Fruit fly (Drosophila melanogaster) whole organism, embryonic: Measurements from ENCODE around the gene dgt6.

Experiments
- Atf-2 ChIP-seq: fragments of 200-800 bp; sonication (Bioruptor generic); optimal IDR thresholded peaks from 2 replicates; lab custom pipeline; 2016; ENCODE audit warnings: missing biosample characterization, missing genetic modification characterization
- Bgb ChIP-seq: fragments of 200-800 bp; sonication (Bioruptor generic); IDR thresholded peaks from 2 replicates; pipeline ENCODE4 v1.3.6; 2022; ENCODE audit warnings: missing biosample characterization, missing genetic modification characterization; ENCODE audit not compliant: partially characterized antibody
- Bteb2 ChIP-seq: fragments of 200-800 bp; sonication (Bioruptor generic); optimal IDR thresholded peaks from 2 replicates; lab custom pipeline; 2016; ENCODE audit warnings: missing biosample characterization, missing genetic modification characterization
- CG11085 ChIP-seq: fragments of 200-800 bp; sonication (Bioruptor generic); IDR thresholded peaks from 2 replicates; pipeline ENCODE4 v1.3.6; 2022; ENCODE audit warnings: missing biosample characterization, missing genetic modification characterization
- CG13287 ChIP-seq: fragments of 200-800 bp; sonication (Bioruptor generic); IDR thresholded peaks from 2 replicates; pipeline ENCODE4 v1.3.6; 2022; ENCODE audit warnings: missing biosample characterization, missing genetic modification characterization; ENCODE audit not compliant: partially characterized antibody
- CG14965 ChIP-seq: fragments of 200-800 bp; sonication (Bioruptor generic); optimal IDR thresholded peaks from 2 replicates; lab custom pipeline; 2016; ENCODE audit warnings: missing biosample characterization, missing genetic modification characterization, borderline replicate concordance
- CG1529 ChIP-seq: fragments of 200-800 bp; sonication (Bioruptor generic); optimal IDR thresholded peaks from 3 replicates; lab custom pipeline; 2018; ENCODE audit warnings: missing biosample characterization, missing genetic modification characterization
- CG16779 ChIP-seq: fragments of 200-800 bp; sonication (Bioruptor generic); IDR thresholded peaks from 2 replicates; pipeline ENCODE4 v1.3.6; 2022; ENCODE audit warnings: missing biosample characterization, missing genetic modification characterization
- CG17186 ChIP-seq: fragments of 200-800 bp; sonication (Bioruptor generic); optimal IDR thresholded peaks from 3 replicates; lab custom pipeline; 2017; ENCODE audit warnings: missing biosample characterization, missing genetic modification reagents, missing genetic modification characterization
- CG17802 ChIP-seq: fragments of 200-800 bp; sonication (Bioruptor generic); optimal IDR thresholded peaks from 2 replicates; lab custom pipeline; 2018; ENCODE audit warnings: missing biosample characterization, mild to moderate bottlenecking, missing genetic modification characterization, moderate library complexity
- CG2712 ChIP-seq: fragments of 200-800 bp; optimal IDR thresholded peaks from 3 replicates; lab custom pipeline; 2019; ENCODE audit warnings: missing biosample characterization, mild to moderate bottlenecking, missing genetic modification characterization, moderate library complexity
- CG3065 ChIP-seq: fragments of 200-800 bp; sonication (Bioruptor generic); optimal IDR thresholded peaks from 2 replicates; lab custom pipeline; 2016; ENCODE audit warnings: missing biosample characterization, missing genetic modification characterization
- CG32532 ChIP-seq: fragments of 200-800 bp; sonication (Bioruptor generic); IDR thresholded peaks from 2 replicates; pipeline ENCODE4 v1.3.6; 2022; ENCODE audit warnings: missing biosample characterization, missing genetic modification characterization
- CG3281 ChIP-seq: fragments of 200-800 bp; sonication (Bioruptor generic); optimal IDR thresholded peaks from 3 replicates; lab custom pipeline; 2017; ENCODE audit warnings: missing biosample characterization, mild to moderate bottlenecking, missing genetic modification characterization
- CG3838 ChIP-seq: fragments of 200-800 bp; sonication (Bioruptor generic); optimal IDR thresholded peaks from 3 replicates; lab custom pipeline; 2016; ENCODE audit warnings: missing biosample characterization, missing genetic modification characterization
- CG4404 ChIP-seq: fragments of 200-800 bp; sonication (Bioruptor generic); IDR thresholded peaks from 2 replicates; pipeline ENCODE4 v1.3.6; 2022; ENCODE audit warnings: missing biosample characterization, missing genetic modification characterization
- CG6765 ChIP-seq: fragments of 200-800 bp; sonication (Bioruptor generic); optimal IDR thresholded peaks from 3 replicates; lab custom pipeline; 2017; ENCODE audit warnings: missing biosample characterization, mild to moderate bottlenecking, missing genetic modification characterization
- CG8478 ChIP-seq: fragments of >200 bp; optimal IDR thresholded peaks from 2 replicates; lab custom pipeline; 2018
- CG8924 ChIP-seq: fragments of 200-800 bp; optimal IDR thresholded peaks from 3 replicates; lab custom pipeline; 2019; ENCODE audit warnings: missing biosample characterization, mild to moderate bottlenecking, missing genetic modification characterization, moderate library complexity
- Chrac-16 ChIP-seq: fragments of 200-800 bp; sonication (Bioruptor generic); optimal IDR thresholded peaks from 3 replicates; lab custom pipeline; 2016; ENCODE audit warnings: missing biosample characterization, missing genetic modification characterization
- CkIIα-i1 ChIP-seq: fragments of 200-800 bp; sonication (Bioruptor generic); IDR thresholded peaks from 2 replicates; pipeline ENCODE4 v1.3.6; 2022; ENCODE audit warnings: missing biosample characterization, missing genetic modification characterization
- Dip2 ChIP-seq: fragments of 200-800 bp; sonication (Bioruptor generic); IDR thresholded peaks from 2 replicates; pipeline ENCODE4 v1.3.6; 2022; ENCODE audit warnings: missing biosample characterization, missing genetic modification characterization
- Doc3 ChIP-seq: fragments of 200-800 bp; sonication (Bioruptor generic); IDR thresholded peaks from 3 replicates; pipeline ENCODE4 v1.3.6; 2022; ENCODE audit warnings: missing biosample characterization, missing genetic modification characterization; ENCODE audit not compliant: partially characterized antibody
- ERR ChIP-seq: fragments of 200-800 bp; sonication (Bioruptor generic); optimal IDR thresholded peaks from 2 replicates; lab custom pipeline; 2016; ENCODE audit warnings: missing biosample characterization, missing genetic modification characterization
- HHEX ChIP-seq: fragments of 200-800 bp; sonication (Bioruptor generic); optimal IDR thresholded peaks from 3 replicates; lab custom pipeline; 2017; ENCODE audit warnings: missing biosample characterization, mild to moderate bottlenecking, missing genetic modification characterization, missing genetic modification reagents
- HLH3B ChIP-seq: fragments of 200-800 bp; sonication (Bioruptor generic); IDR thresholded peaks from 2 replicates; pipeline ENCODE4 v1.3.6; 2022; ENCODE audit warnings: missing biosample characterization, missing genetic modification characterization
- HLHmδ ChIP-seq: fragments of 200-800 bp; sonication (Bioruptor generic); optimal IDR thresholded peaks from 2 replicates; lab custom pipeline; 2018; ENCODE audit warnings: missing biosample characterization, mild to moderate bottlenecking, missing genetic modification characterization, moderate library complexity
- Nf-YC ChIP-seq: fragments of 200-800 bp; optimal IDR thresholded peaks from 3 replicates; lab custom pipeline; 2019; ENCODE audit warnings: missing biosample characterization, mild to moderate bottlenecking, missing genetic modification characterization, moderate library complexity
- Pdp1 ChIP-seq, 2 experiments: fragments of 200-800 bp; sonication (Bioruptor generic); optimal IDR thresholded peaks; 3 replicates each; lab custom pipeline; 2016; ENCODE audit warnings: missing biosample characterization in 2 of 2, missing genetic modification characterization in 2 of 2, mild to moderate bottlenecking in 1 of 2, moderate library complexity in 1 of 2
- Ptx1 ChIP-seq: fragments of 200-800 bp; sonication (Bioruptor generic); IDR thresholded peaks from 2 replicates; pipeline ENCODE4 v1.3.6; 2022; ENCODE audit warnings: missing biosample characterization, missing genetic modification characterization
- Scr ChIP-seq: fragments of 200-800 bp; sonication (Bioruptor generic); IDR thresholded peaks from 2 replicates; pipeline ENCODE4 v1.3.6; 2022; ENCODE audit warnings: missing biosample characterization, missing genetic modification characterization; ENCODE audit not compliant: partially characterized antibody
- caup ChIP-seq: fragments of 200-800 bp; sonication (Bioruptor generic); optimal IDR thresholded peaks from 3 replicates; lab custom pipeline; 2017; ENCODE audit warnings: missing biosample characterization, mild to moderate bottlenecking, missing genetic modification characterization, moderate library complexity; ENCODE audit not compliant: severe bottlenecking
- crp ChIP-seq, 2 experiments: fragments of 200-800 bp; sonication (Bioruptor generic); optimal IDR thresholded peaks; 2 replicates in 1 of 2; 3 replicates in 1 of 2; lab custom pipeline; 2017; ENCODE audit warnings: missing biosample characterization in 2 of 2, missing genetic modification characterization in 2 of 2, mild to moderate bottlenecking in 1 of 2, moderate library complexity in 1 of 2
- dmrt99B ChIP-seq: fragments of 200-800 bp; sonication (Bioruptor generic); optimal IDR thresholded peaks from 2 replicates; lab custom pipeline; 2018; ENCODE audit warnings: missing biosample characterization, mild to moderate bottlenecking, missing genetic modification characterization, moderate library complexity
- dysf ChIP-seq: fragments of 200-800 bp; sonication (Bioruptor generic); IDR thresholded peaks from 3 replicates; pipeline ENCODE4 v1.3.6; 2022; ENCODE audit warnings: missing biosample characterization, missing genetic modification characterization
- fd102C ChIP-seq: fragments of 200-800 bp; sonication (Bioruptor generic); optimal IDR thresholded peaks from 2 replicates; lab custom pipeline; 2018; ENCODE audit warnings: missing biosample characterization, mild to moderate bottlenecking, missing genetic modification characterization, moderate library complexity
- ftz-f1 ChIP-seq: fragments of 200-800 bp; sonication (Bioruptor generic); optimal IDR thresholded peaks from 2 replicates; lab custom pipeline; 2016; ENCODE audit warnings: missing biosample characterization, missing genetic modification characterization
- ind ChIP-seq: fragments of 200-800 bp; sonication (Bioruptor generic); optimal IDR thresholded peaks from 3 replicates; lab custom pipeline; 2016; ENCODE audit warnings: missing biosample characterization, missing genetic modification characterization
- klu ChIP-seq: fragments of 200-800 bp; sonication (Bioruptor generic); IDR thresholded peaks from 2 replicates; pipeline ENCODE4 v1.3.6; 2022; ENCODE audit warnings: missing biosample characterization, missing genetic modification characterization
- lbe ChIP-seq: fragments of 200-800 bp; sonication (Bioruptor generic); optimal IDR thresholded peaks from 2 replicates; lab custom pipeline; 2016; ENCODE audit warnings: missing biosample characterization, mild to moderate bottlenecking, missing genetic modification characterization
- lov ChIP-seq, 2 experiments: fragments of 200-800 bp in 1 of 2; fragments of >200 bp in 1 of 2; sonication (Bioruptor generic) in 1 of 2; IDR thresholded peaks in 1 of 2; optimal IDR thresholded peaks in 1 of 2; 2 replicates in 1 of 2; 3 replicates in 1 of 2; pipeline versions ENCODE4 v1.3.6 to Lab custom; 2017 to 2022; ENCODE audit warnings: missing biosample characterization in 1 of 2, missing genetic modification characterization in 1 of 2
- pan ChIP-seq, 4 experiments: fragments of >200 bp in 3 of 4; fragments of 200-800 bp in 1 of 4; sonication (Bioruptor generic) in 1 of 4; optimal IDR thresholded peaks in 3 of 4; IDR thresholded peaks in 1 of 4; 2 replicates each; pipeline versions ENCODE4 v1.3.6 to Lab custom; 2017 to 2022; ENCODE audit warnings: missing biosample characterization in 2 of 4, missing genetic modification characterization in 2 of 4, mixed read lengths in 1 of 4
- psq ChIP-seq: fragments of 200-800 bp; sonication (Bioruptor generic); optimal IDR thresholded peaks from 2 replicates; lab custom pipeline; 2017; ENCODE audit warnings: missing biosample characterization, missing genetic modification characterization
- row ChIP-seq: fragments of 200-800 bp; sonication (Bioruptor generic); IDR thresholded peaks from 3 replicates; pipeline ENCODE4 v1.3.6; 2022; ENCODE audit warnings: missing biosample characterization, missing genetic modification characterization
- slbo ChIP-seq: fragments of 200-800 bp; sonication (Bioruptor generic); IDR thresholded peaks from 2 replicates; pipeline ENCODE4 v1.3.6; 2022; ENCODE audit warnings: missing biosample characterization, missing genetic modification characterization
- sug ChIP-seq: fragments of 200-800 bp; optimal IDR thresholded peaks from 2 replicates; lab custom pipeline; 2019; ENCODE audit warnings: missing biosample characterization, mild to moderate bottlenecking, missing genetic modification characterization, moderate library complexity
- tap ChIP-seq: fragments of 200-800 bp; optimal IDR thresholded peaks from 3 replicates; lab custom pipeline; 2019; ENCODE audit warnings: missing biosample characterization, mild to moderate bottlenecking, missing genetic modification characterization, moderate library complexity
- tin ChIP-seq: fragments of 200-800 bp; sonication (Bioruptor generic); optimal IDR thresholded peaks from 3 replicates; lab custom pipeline; 2016; ENCODE audit warnings: missing biosample characterization, missing genetic modification characterization
- tx ChIP-seq: fragments of 200-800 bp; sonication (Bioruptor generic); optimal IDR thresholded peaks from 2 replicates; lab custom pipeline; 2016; ENCODE audit warnings: missing biosample characterization, missing genetic modification characterization
- wor ChIP-seq: fragments of 200-800 bp; sonication (Bioruptor generic); IDR thresholded peaks from 2 replicates; pipeline ENCODE4 v1.3.6; 2022; ENCODE audit warnings: missing biosample characterization, missing genetic modification characterization

The dgt6 gene

DNA sequence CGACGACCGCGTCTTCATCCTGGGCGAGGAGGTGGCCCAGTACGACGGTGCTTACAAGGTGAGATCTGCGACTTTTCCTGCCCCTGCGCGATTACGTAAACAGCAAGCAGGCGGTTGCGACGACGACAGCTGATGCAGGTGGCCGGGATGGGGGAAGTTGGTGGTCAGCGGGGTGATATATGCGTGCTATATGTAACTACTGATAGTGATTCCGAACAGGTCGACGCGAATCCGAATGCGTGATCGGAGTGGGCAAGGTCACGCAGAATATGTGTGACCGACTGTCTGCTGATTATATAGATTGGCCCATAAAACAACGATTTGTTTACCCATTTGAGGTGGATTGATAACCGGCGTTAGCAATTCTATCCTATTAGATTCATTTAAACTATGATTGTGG, 17.4 kb downstream of the dgt6 start:
- TF ChIP-seq tin (GFP tag; lab: Kevin White, UChicago), result no peak
- TF ChIP-seq CkIIα-i1 (GFP tag; lab: Robert Waterston, UW), result no peak
- no peak for TF ChIP-seq CG17186 (GFP tag; lab: Kevin White, UChicago)
- no peak for TF ChIP-seq CG3065 (GFP tag; lab: Kevin White, UChicago)
- no peak for TF ChIP-seq CG32532 (GFP tag; lab: Robert Waterston, UW)
- no peak for TF ChIP-seq CG3838 (GFP tag; lab: Kevin White, UChicago)
- no peak for TF ChIP-seq tap (tag; lab: Kevin White, UChicago)
- peak; percentile 42 for TF ChIP-seq sug (tag; lab: Kevin White, UChicago)
- TF ChIP-seq CG3281 (GFP tag; lab: Kevin White, UChicago), result no peak
- no peak for TF ChIP-seq Doc3 (GFP tag; lab: Robert Waterston, UW)
- no peak for TF ChIP-seq caup (GFP tag; lab: Kevin White, UChicago)
- TF ChIP-seq HHEX (GFP tag; lab: Kevin White, UChicago), result no peak
- TF ChIP-seq Chrac-16 (GFP tag; lab: Kevin White, UChicago), result no peak
- TF ChIP-seq Bgb (GFP tag; lab: Robert Waterston, UW), result 0 out of 2 replicates have a peak, but pooled peaks have one; percentile 10
- no peak for TF ChIP-seq slbo (GFP tag; lab: Robert Waterston, UW)
- no peak for TF ChIP-seq CG11085 (GFP tag; lab: Robert Waterston, UW)
- no peak for TF ChIP-seq Bteb2 (GFP tag; lab: Kevin White, UChicago)
- no peak for TF ChIP-seq CG2712 (tag; lab: Kevin White, UChicago)
- TF ChIP-seq dmrt99B (tag; lab: Kevin White, UChicago), result no peak
- TF ChIP-seq Dip2 (GFP tag; lab: Robert Waterston, UW), result no peak
- TF ChIP-seq row (GFP tag; lab: Robert Waterston, UW), result no peak
- TF ChIP-seq CG6765, result no peak
- TF ChIP-seq dysf (GFP tag; lab: Robert Waterston, UW), result no peak
- no peak for TF ChIP-seq CG4404
- peak in 1 of 2 experiments; percentile 3 for TF ChIP-seq crp (GFP tag; optimal IDR thresholded peaks at IDR 0.05; lab: Kevin White, UChicago)
- TF ChIP-seq CG8478 (lab: Kevin White, UChicago), result peak; percentile 57
- TF ChIP-seq HLHmδ (GFP tag; lab: Kevin White, UChicago), result no peak
- no peak for TF ChIP-seq wor
- TF ChIP-seq tx, result no peak
- TF ChIP-seq CG17802 (tag; lab: Kevin White, UChicago), result no peak
- no peak for TF ChIP-seq pan (optimal IDR thresholded peaks at IDR 0.05; lab: Kevin White, UChicago)
- no peak for TF ChIP-seq pan (GFP tag; optimal IDR thresholded peaks at IDR 0.05 in 1 of 2, IDR thresholded peaks at IDR 0.05 in 1 of 2)
- TF ChIP-seq Pdp1 (GFP tag; optimal IDR thresholded peaks at IDR 0.05; lab: Kevin White, UChicago), result peak in 1 of 2 experiments; percentile 97
- no peak for TF ChIP-seq CG8924 (tag; lab: Kevin White, UChicago)
- no peak for TF ChIP-seq lbe (GFP tag; lab: Kevin White, UChicago)
- TF ChIP-seq psq (GFP tag; lab: Kevin White, UChicago), result no peak
- TF ChIP-seq HLH3B, result no peak
- no peak for TF ChIP-seq fd102C (GFP tag; lab: Kevin White, UChicago)
- no peak for TF ChIP-seq CG13287 (GFP tag; lab: Robert Waterston, UW)
- peak; percentile 52 for TF ChIP-seq ftz-f1 (GFP tag; lab: Kevin White, UChicago)
- TF ChIP-seq Atf-2 (GFP tag; lab: Kevin White, UChicago), result no peak
- no peak for TF ChIP-seq Nf-YC (tag; lab: Kevin White, UChicago)
- TF ChIP-seq Ptx1, result no peak
- no peak for TF ChIP-seq Scr (GFP tag; lab: Robert Waterston, UW)
- TF ChIP-seq klu (GFP tag; lab: Robert Waterston, UW), result no peak
- no peak for TF ChIP-seq CG14965 (GFP tag; lab: Kevin White, UChicago)
- no peak for TF ChIP-seq ind
- no peak for TF ChIP-seq CG16779 (GFP tag; lab: Robert Waterston, UW)
- TF ChIP-seq CG1529 (GFP tag; lab: Kevin White, UChicago), result no peak
- TF ChIP-seq lov (optimal IDR thresholded peaks at IDR 0.05; lab: Kevin White, UChicago), result no peak
- no peak for TF ChIP-seq lov (GFP tag; IDR thresholded peaks at IDR 0.05; lab: Robert Waterston, UW)
- TF ChIP-seq ERR, result peak; percentile 31
